Worm (Caenorhabditis elegans) whole organism, L1 larva: ENCODE data around the gene nstp-5.

Experiments used
- aly-2 ChIP-seq: fragments of 150-350 bp; optimal IDR thresholded peaks from 2 replicates; lab custom pipeline; 2014; ENCODE audit warnings: missing biosample characterization, missing genetic modification characterization
- ceh-88 ChIP-seq: fragments of 200-800 bp; sonication (Bioruptor generic); IDR thresholded peaks from 2 replicates; pipeline ENCODE4 v1.3.6; 2022; ENCODE audit warnings: missing genetic modification characterization, missing compliant biosample characterization
- lin-35 ChIP-seq, 2 experiments: fragments of 150-350 bp; optimal IDR thresholded peaks; 2 replicates each; lab custom pipeline; 2014; ENCODE audit warnings: missing biosample characterization in 2 of 2, missing genetic modification characterization in 2 of 2, missing genetic modification reagents in 2 of 2
- mep-1 ChIP-seq: fragments of 150-350 bp; optimal IDR thresholded peaks from 2 replicates; lab custom pipeline; 2014; ENCODE audit warnings: missing biosample characterization, missing genetic modification characterization
- nhr-12 ChIP-seq: sonication (generic microtip); optimal IDR thresholded peaks from 2 replicates; lab custom pipeline; 2017; ENCODE audit warnings: missing biosample characterization, missing genetic modification characterization
- nhr-28 ChIP-seq: fragments of 150-350 bp; optimal IDR thresholded peaks from 2 replicates; lab custom pipeline; 2014; ENCODE audit warnings: missing biosample characterization, missing genetic modification characterization
- nhr-76 ChIP-seq: sonication (generic microtip); optimal IDR thresholded peaks from 2 replicates; lab custom pipeline; 2017; ENCODE audit warnings: missing biosample characterization, missing genetic modification characterization

- TF ChIP-seq ceh-88 (GFP tag; lab: Robert Waterston, UW) (no peak), nhr-28 (no peak), lin-35 (GFP tag; optimal IDR thresholded peaks at IDR 0.05; lab: Kevin White, UChicago) (peak in 1 of 2 experiments; percentile 15), mep-1 (tag; lab: Kevin White, UChicago) (no peak), nhr-76 (no peak), aly-2 (tag; lab: Kevin White, UChicago) (no peak), nhr-12 (tag; lab: Kevin White, UChicago) (no peak)
Measured at ce11 chrIV:12901602-12902001, 46.3 kb downstream of the nstp-5 start.
